Worm (Caenorhabditis elegans) whole organism, L1 larva: Measurements from ENCODE around the gene nop-1.

Experiments
- C04F5.9 ChIP-seq: sonication (generic microtip); optimal IDR thresholded peaks from 2 replicates; lab custom pipeline; 2016; ENCODE audit warnings: missing genetic modification characterization, missing compliant biosample characterization
- C16A3.4 ChIP-seq: fragments of 150-350 bp; optimal IDR thresholded peaks from 2 replicates; lab custom pipeline; 2014; ENCODE audit warnings: missing biosample characterization, missing genetic modification characterization
- C34B4.2 ChIP-seq: sonication (generic microtip); optimal IDR thresholded peaks from 2 replicates; lab custom pipeline; 2017; ENCODE audit warnings: mild to moderate bottlenecking, missing genetic modification characterization, missing compliant biosample characterization
- F16B12.6 ChIP-seq: fragments of 150-350 bp; optimal IDR thresholded peaks from 2 replicates; lab custom pipeline; 2014; ENCODE audit warnings: missing biosample characterization, missing genetic modification characterization
- Y116A8C.19 ChIP-seq: sonication (generic microtip); optimal IDR thresholded peaks from 2 replicates; lab custom pipeline; 2016; ENCODE audit warnings: missing compliant biosample characterization, missing genetic modification characterization, borderline replicate concordance
- blmp-1 ChIP-seq: fragments of 150-350 bp; optimal IDR thresholded peaks from 2 replicates; lab custom pipeline; 2014; ENCODE audit warnings: missing biosample characterization, missing genetic modification characterization
- ceh-8 ChIP-seq: fragments of 200-800 bp; sonication (Bioruptor generic); optimal IDR thresholded peaks from 2 replicates; lab custom pipeline; 2018; ENCODE audit warnings: mild to moderate bottlenecking, missing genetic modification characterization, moderate library complexity, missing compliant biosample characterization
- ceh-90 ChIP-seq: sonication (generic microtip); optimal IDR thresholded peaks from 2 replicates; lab custom pipeline; 2016; ENCODE audit warnings: missing genetic modification characterization, missing compliant biosample characterization
- dpl-1 ChIP-seq, 3 experiments: fragments of 150-350 bp in 2 of 3; sonication (generic microtip) in 1 of 3; optimal IDR thresholded peaks; 2 replicates each; lab custom pipeline; 2014 to 2017; ENCODE audit warnings: missing biosample characterization in 3 of 3, missing genetic modification characterization in 3 of 3, missing genetic modification reagents in 3 of 3
- dsc-1 ChIP-seq: sonication (generic microtip); optimal IDR thresholded peaks from 2 replicates; lab custom pipeline; 2016; ENCODE audit warnings: mild to moderate bottlenecking, missing genetic modification characterization, missing compliant biosample characterization
- efl-1 ChIP-seq, 4 experiments: fragments of 150-350 bp; optimal IDR thresholded peaks in 3 of 4; peaks in 1 of 4; 1 replicate in 1 of 4; 2 replicates in 3 of 4; lab custom pipeline; 2014; ENCODE audit warnings: missing biosample characterization in 2 of 4, missing genetic modification characterization in 2 of 4, missing genetic modification reagents in 2 of 4
- efl-3 ChIP-seq: fragments of 200-800 bp; sonication (Bioruptor generic); optimal IDR thresholded peaks from 2 replicates; lab custom pipeline; 2018; ENCODE audit warnings: mild to moderate bottlenecking, missing genetic modification characterization, missing compliant biosample characterization
- egl-13 ChIP-seq: sonication (generic microtip); optimal IDR thresholded peaks from 2 replicates; lab custom pipeline; 2016; ENCODE audit warnings: missing genotype, missing genetic modification reagents, missing genetic modification characterization, missing compliant biosample characterization
- elt-2 ChIP-seq: sonication (generic microtip); optimal IDR thresholded peaks from 2 replicates; lab custom pipeline; 2016; ENCODE audit warnings: missing genetic modification characterization, mild to moderate bottlenecking, inconsistent platforms, missing compliant biosample characterization, missing genetic modification reagents
- elt-3 ChIP-seq, 6 experiments: fragments of 150-350 bp in 1 of 6; sonication (generic microtip); optimal IDR thresholded peaks; 2 replicates each; lab custom pipeline; 2017 to 2018; ENCODE audit warnings: missing biosample characterization in 6 of 6, missing genetic modification characterization in 6 of 6, inconsistent platforms in 1 of 6
- grh-1 ChIP-seq: fragments of 200-800 bp; sonication (Bioruptor generic); IDR thresholded peaks from 2 replicates; pipeline ENCODE4 v1.3.6; 2022; ENCODE audit warnings: missing genetic modification reagents, missing genetic modification characterization, missing compliant biosample characterization
- hlh-4 ChIP-seq: sonication (generic microtip); optimal IDR thresholded peaks from 2 replicates; lab custom pipeline; 2016; ENCODE audit warnings: mild to moderate bottlenecking, missing genetic modification characterization, missing compliant biosample characterization
- irx-1 ChIP-seq: sonication (generic microtip); optimal IDR thresholded peaks from 2 replicates; lab custom pipeline; 2016; ENCODE audit warnings: missing genetic modification characterization, missing compliant biosample characterization
- isw-1 ChIP-seq: fragments of 200-800 bp; sonication (Bioruptor generic); IDR thresholded peaks from 2 replicates; pipeline ENCODE4 v1.3.6; 2022; ENCODE audit warnings: missing genetic modification characterization, missing compliant biosample characterization
- jun-1 ChIP-seq: fragments of 150-350 bp; optimal IDR thresholded peaks from 2 replicates; lab custom pipeline; 2014; ENCODE audit warnings: missing biosample characterization, missing genetic modification reagents, missing genetic modification characterization
- lin-13 ChIP-seq: fragments of 150-350 bp; optimal IDR thresholded peaks from 2 replicates; lab custom pipeline; 2014; ENCODE audit warnings: missing biosample characterization, missing genetic modification reagents, missing genetic modification characterization
- lin-14 ChIP-seq: fragments of 200-800 bp; sonication (Bioruptor generic); optimal IDR thresholded peaks from 2 replicates; lab custom pipeline; 2018; ENCODE audit warnings: mild to moderate bottlenecking, missing genetic modification characterization, moderate library complexity, missing compliant biosample characterization
- lin-35 ChIP-seq, 2 experiments: fragments of 150-350 bp; optimal IDR thresholded peaks; 2 replicates each; lab custom pipeline; 2014; ENCODE audit warnings: missing biosample characterization in 2 of 2, missing genetic modification characterization in 2 of 2, missing genetic modification reagents in 2 of 2
- lir-3 ChIP-seq: sonication (generic microtip); optimal IDR thresholded peaks from 2 replicates; lab custom pipeline; 2016; ENCODE audit warnings: mild to moderate bottlenecking, missing genetic modification characterization, moderate library complexity, missing compliant biosample characterization; ENCODE audit not compliant: poor library complexity
- lsy-2 ChIP-seq, 2 experiments: fragments of 150-350 bp; optimal IDR thresholded peaks; 2 replicates each; lab custom pipeline; 2014; ENCODE audit warnings: missing biosample characterization in 2 of 2, missing genetic modification characterization in 2 of 2
- mdl-1 ChIP-seq, 2 experiments: fragments of 150-350 bp; optimal IDR thresholded peaks; 2 replicates each; lab custom pipeline; 2014 to 2017; ENCODE audit warnings: missing biosample characterization in 2 of 2, missing genetic modification characterization in 2 of 2, inconsistent platforms in 1 of 2
- mep-1 ChIP-seq: fragments of 150-350 bp; optimal IDR thresholded peaks from 2 replicates; lab custom pipeline; 2014; ENCODE audit warnings: missing biosample characterization, missing genetic modification characterization
- nhr-19 ChIP-seq: fragments of 200-800 bp; sonication (Bioruptor generic); conservative IDR thresholded peaks from 2 replicates; pipeline ENCODE4 v1.3.6; 2022; ENCODE audit warnings: missing genetic modification characterization, missing compliant biosample characterization
- nhr-20 ChIP-seq: sonication (generic microtip); optimal IDR thresholded peaks from 2 replicates; lab custom pipeline; 2016; ENCODE audit warnings: mild to moderate bottlenecking, missing genetic modification characterization, missing compliant biosample characterization
- nhr-237 ChIP-seq: fragments of 150-350 bp; optimal IDR thresholded peaks from 2 replicates; lab custom pipeline; 2014; ENCODE audit warnings: missing biosample characterization, missing genetic modification characterization
- nhr-47 ChIP-seq: sonication (generic microtip); optimal IDR thresholded peaks from 2 replicates; lab custom pipeline; 2016; ENCODE audit warnings: mild to moderate bottlenecking, missing genetic modification characterization, moderate library complexity, missing compliant biosample characterization
- nhr-71 ChIP-seq: sonication (generic microtip); optimal IDR thresholded peaks from 2 replicates; lab custom pipeline; 2016; ENCODE audit warnings: mild to moderate bottlenecking, missing genetic modification characterization, moderate library complexity, missing compliant biosample characterization
- nhr-77 ChIP-seq: fragments of 150-350 bp; optimal IDR thresholded peaks from 2 replicates; lab custom pipeline; 2014; ENCODE audit warnings: missing biosample characterization, missing genetic modification characterization
- nhr-85 ChIP-seq: sonication (generic microtip); peaks from one replicate; lab custom pipeline; 2016; ENCODE audit warnings: missing genetic modification characterization, inconsistent platforms, missing compliant biosample characterization
- nhr-90 ChIP-seq: sonication (generic microtip); optimal IDR thresholded peaks from 2 replicates; lab custom pipeline; 2016; ENCODE audit warnings: mild to moderate bottlenecking, missing genetic modification characterization, missing compliant biosample characterization; ENCODE audit not compliant: poor library complexity
- skn-1 ChIP-seq: fragments of 150-350 bp; optimal IDR thresholded peaks from 2 replicates; lab custom pipeline; 2014; ENCODE audit warnings: missing biosample characterization, missing genetic modification characterization
- snu-23 ChIP-seq: sonication (generic microtip); optimal IDR thresholded peaks from 2 replicates; lab custom pipeline; 2016; ENCODE audit warnings: missing genetic modification characterization, missing compliant biosample characterization
- sup-37 ChIP-seq: fragments of 200-800 bp; sonication (Bioruptor generic); optimal IDR thresholded peaks from 2 replicates; lab custom pipeline; 2018; ENCODE audit warnings: mild to moderate bottlenecking, missing genetic modification characterization, missing compliant biosample characterization
- swsn-7 ChIP-seq: sonication (generic microtip); optimal IDR thresholded peaks from 2 replicates; lab custom pipeline; 2016; ENCODE audit warnings: missing genetic modification characterization, missing compliant biosample characterization
- tbx-2 ChIP-seq: sonication (generic microtip); optimal IDR thresholded peaks from 2 replicates; lab custom pipeline; 2016; ENCODE audit warnings: missing genetic modification characterization, missing compliant biosample characterization
- unc-130 ChIP-seq: fragments of 150-350 bp; optimal IDR thresholded peaks from 2 replicates; lab custom pipeline; 2017; ENCODE audit warnings: missing biosample characterization, missing genetic modification characterization, inconsistent platforms
- unc-30 ChIP-seq: sonication (generic microtip); optimal IDR thresholded peaks from 2 replicates; lab custom pipeline; 2017; ENCODE audit warnings: missing biosample characterization, missing genetic modification characterization
- unc-98 ChIP-seq: fragments of 200-800 bp; sonication (Bioruptor generic); IDR thresholded peaks from 2 replicates; pipeline ENCODE4 v1.3.6; 2022; ENCODE audit warnings: missing genetic modification characterization, missing compliant biosample characterization
- vab-15 ChIP-seq: sonication (generic microtip); optimal IDR thresholded peaks from 2 replicates; lab custom pipeline; 2017; ENCODE audit warnings: missing genotype, mild to moderate bottlenecking, missing genetic modification characterization, missing compliant biosample characterization
- xbp-1 ChIP-seq: sonication (generic microtip); optimal IDR thresholded peaks from 2 replicates; lab custom pipeline; 2016; ENCODE audit warnings: missing genetic modification characterization, missing compliant biosample characterization
- ztf-11 ChIP-seq, 2 experiments: sonication (generic microtip); optimal IDR thresholded peaks; 2 replicates each; lab custom pipeline; 2016 to 2017; ENCODE audit warnings: missing genetic modification characterization in 2 of 2, missing biosample characterization in 1 of 2, missing compliant biosample characterization in 1 of 2
- ztf-4 ChIP-seq: fragments of 150-350 bp; optimal IDR thresholded peaks from 2 replicates; lab custom pipeline; 2014; ENCODE audit warnings: missing biosample characterization, missing genetic modification characterization

Gene nop-1

ce11 chrIII:5919799-5920387, 38.6 kb upstream of the nop-1 start, which contains the start of the genes tdo-2 and C28H8.2:
Gene tdo-2, minus strand, starts transcription at chrIII:5919955.
Gene C28H8.2, plus strand, starts transcription at chrIII:5920322.
- TF ChIP-seq nhr-77 (no peak), C34B4.2 (tag; lab: Kevin White, UChicago) (no peak), unc-130 (tag; lab: Kevin White, UChicago) (peak; percentile 67), C16A3.4 (tag; lab: Kevin White, UChicago) (peak; percentile 4), swsn-7 (tag; lab: Kevin White, UChicago) (peak; percentile 17), F16B12.6 (tag; lab: Kevin White, UChicago) (no peak), nhr-85 (tag; lab: Kevin White, UChicago) (peak; percentile 96), lsy-2 (tag; optimal IDR thresholded peaks at IDR 0.05; lab: Kevin White, UChicago) (peak; percentile 37), elt-2 (tag; lab: Kevin White, UChicago) (no peak), ceh-90 (tag; lab: Kevin White, UChicago) (no peak), nhr-20 (tag; lab: Kevin White, UChicago) (peak; percentile 91), nhr-237 (no peak), ztf-4 (peak; percentile 39), dpl-1 (GFP tag; optimal IDR thresholded peaks at IDR 0.05; lab: Kevin White, UChicago) (peak; percentile 8 to 42 (median 27)), efl-1 (optimal IDR thresholded peaks at IDR 0.05; lab: Kevin White, UChicago) (peak in 1 of 2 experiments; percentile 17), efl-1 (GFP tag; optimal IDR thresholded peaks at IDR 0.05 in 1 of 2; lab: Kevin White, UChicago) (peak in 1 of 2 experiments; percentile 93), elt-3 (tag; optimal IDR thresholded peaks at IDR 0.05; lab: Kevin White, UChicago) (peak in 5 of 6 experiments; percentile 83 to 96 (median 93)), blmp-1 (peak; percentile 94), skn-1 (tag; lab: Kevin White, UChicago) (peak; percentile 4), tbx-2 (peak; percentile 74), vab-15 (tag; lab: Kevin White, UChicago) (peak; percentile 76), nhr-71 (tag; lab: Kevin White, UChicago) (peak; percentile 89), unc-98 (GFP tag; lab: Robert Waterston, UW) (no peak), nhr-19 (GFP tag; lab: Robert Waterston, UW) (peak; percentile 78), dsc-1 (tag; lab: Kevin White, UChicago) (no peak), lin-13 (GFP tag; lab: Kevin White, UChicago) (peak; percentile 7), nhr-47 (peak; percentile 54), Y116A8C.19 (no peak), snu-23 (peak; percentile 75), ceh-8 (no peak), mdl-1 (tag; optimal IDR thresholded peaks at IDR 0.05; lab: Kevin White, UChicago) (peak in 1 of 2 experiments; percentile 92), sup-37 (no peak), nhr-90 (tag; lab: Kevin White, UChicago) (peak; percentile 77), xbp-1 (tag; lab: Kevin White, UChicago) (peak; percentile 45), grh-1 (peak; percentile 71), lir-3 (tag; lab: Kevin White, UChicago) (peak; percentile 22), lin-35 (GFP tag; optimal IDR thresholded peaks at IDR 0.05; lab: Kevin White, UChicago) (peak in 1 of 2 experiments; percentile 77), lin-14 (GFP tag; lab: Kevin White, UChicago) (peak; percentile 86), irx-1 (peak; percentile 19), mep-1 (tag; lab: Kevin White, UChicago) (peak; percentile 48)

- TF ChIP-seq snu-23: peak; percentile 65
- no peak for TF ChIP-seq isw-1 (GFP tag; lab: Robert Waterston, UW)
- peak; percentile 63 for TF ChIP-seq nhr-90 (tag; lab: Kevin White, UChicago)
- no peak for TF ChIP-seq ztf-11 (tag; optimal IDR thresholded peaks at IDR 0.05; lab: Kevin White, UChicago)
- TF ChIP-seq efl-1 (optimal IDR thresholded peaks at IDR 0.05; lab: Kevin White, UChicago): no peak
- peak in 1 of 2 experiments; percentile 92 for TF ChIP-seq efl-1 (GFP tag; optimal IDR thresholded peaks at IDR 0.05 in 1 of 2; lab: Kevin White, UChicago)
- no peak for TF ChIP-seq lsy-2 (tag; optimal IDR thresholded peaks at IDR 0.05; lab: Kevin White, UChicago)
- peak in 1 of 3 experiments; percentile 0 for TF ChIP-seq dpl-1 (GFP tag; optimal IDR thresholded peaks at IDR 0.05; lab: Kevin White, UChicago)
- peak; percentile 59 for TF ChIP-seq blmp-1
- peak; percentile 66 for TF ChIP-seq lin-14 (GFP tag; lab: Kevin White, UChicago)
- TF ChIP-seq nhr-19 (GFP tag; lab: Robert Waterston, UW): peak; percentile 54
- TF ChIP-seq nhr-71 (tag; lab: Kevin White, UChicago): peak; percentile 76
- TF ChIP-seq lin-35 (GFP tag; optimal IDR thresholded peaks at IDR 0.05; lab: Kevin White, UChicago): peak in 1 of 2 experiments; percentile 48
- no peak for TF ChIP-seq egl-13 (tag; lab: Kevin White, UChicago)
- TF ChIP-seq nhr-20 (tag; lab: Kevin White, UChicago): peak; percentile 69
- peak; percentile 92 for TF ChIP-seq nhr-85 (tag; lab: Kevin White, UChicago)
- TF ChIP-seq jun-1: no peak
- TF ChIP-seq mdl-1 (tag; optimal IDR thresholded peaks at IDR 0.05; lab: Kevin White, UChicago): peak in 1 of 2 experiments; percentile 67
- TF ChIP-seq tbx-2: peak; percentile 30
- no peak for TF ChIP-seq unc-30 (tag; lab: Kevin White, UChicago)
- TF ChIP-seq hlh-4 (tag; lab: Kevin White, UChicago): no peak
- TF ChIP-seq C04F5.9 (tag; lab: Kevin White, UChicago): no peak
- no peak for TF ChIP-seq unc-130 (tag; lab: Kevin White, UChicago)
- TF ChIP-seq efl-3 (GFP tag; lab: Kevin White, UChicago): no peak
These were observed 37.3 kb upstream of the nop-1 start for ce11 chrIII:5921067-5921678.
